Worm (Caenorhabditis elegans) whole organism, L2 larva: ENCODE measurements around the gene dve-1.

Experiments
- C34F6.9 ChIP-seq: fragments of 150-350 bp; optimal IDR thresholded peaks from 2 replicates; lab custom pipeline; 2014; ENCODE audit warnings: missing biosample characterization, missing genetic modification characterization
- F13H6.1 ChIP-seq: sonication (generic microtip); optimal IDR thresholded peaks from 2 replicates; lab custom pipeline; 2016; ENCODE audit warnings: missing genetic modification characterization, missing compliant biosample characterization
- R02D3.7 ChIP-seq: fragments of 150-350 bp; optimal IDR thresholded peaks from 2 replicates; lab custom pipeline; 2014; ENCODE audit warnings: missing biosample characterization, missing genetic modification characterization
- Y55F3AM.14 ChIP-seq: fragments of 200-800 bp; sonication (Bioruptor generic); optimal IDR thresholded peaks from 2 replicates; lab custom pipeline; 2018; ENCODE audit warnings: mild to moderate bottlenecking, missing genetic modification characterization, missing compliant biosample characterization
- ZK546.5 ChIP-seq: sonication (generic microtip); optimal IDR thresholded peaks from 2 replicates; lab custom pipeline; 2017; ENCODE audit warnings: missing biosample characterization, missing genetic modification characterization
- alr-1 ChIP-seq: fragments of 150-350 bp; optimal IDR thresholded peaks from 2 replicates; lab custom pipeline; 2014; ENCODE audit warnings: missing biosample characterization, missing genetic modification characterization
- aly-2 ChIP-seq: fragments of 150-350 bp; optimal IDR thresholded peaks from 2 replicates; lab custom pipeline; 2014; ENCODE audit warnings: missing biosample characterization, missing genetic modification characterization
- ama-1 ChIP-seq: fragments of 150-350 bp; optimal IDR thresholded peaks from 2 replicates; lab custom pipeline; 2018; ENCODE audit warnings: inconsistent platforms
- ceh-16 ChIP-seq: fragments of 150-350 bp; optimal IDR thresholded peaks from 2 replicates; lab custom pipeline; 2014; ENCODE audit warnings: missing biosample characterization, missing genetic modification characterization
- ceh-82 ChIP-seq: fragments of 150-350 bp; optimal IDR thresholded peaks from 2 replicates; lab custom pipeline; 2014; ENCODE audit warnings: missing biosample characterization, missing genetic modification characterization
- crh-2 ChIP-seq: sonication (generic microtip); optimal IDR thresholded peaks from 2 replicates; lab custom pipeline; 2017; ENCODE audit warnings: missing biosample characterization, missing genetic modification characterization
- dmd-4 ChIP-seq: sonication (generic microtip); optimal IDR thresholded peaks from 2 replicates; lab custom pipeline; 2017; ENCODE audit warnings: missing biosample characterization, missing genetic modification characterization
- egl-27 ChIP-seq: sonication (generic microtip); optimal IDR thresholded peaks from 3 replicates; lab custom pipeline; 2017; ENCODE audit warnings: missing biosample characterization, missing genetic modification reagents, missing genetic modification characterization
- elt-1 ChIP-seq: fragments of 150-350 bp; optimal IDR thresholded peaks from 2 replicates; lab custom pipeline; 2014; ENCODE audit warnings: missing biosample characterization, missing genetic modification characterization
- lin-11 ChIP-seq: fragments of 150-350 bp; sonication (generic microtip); optimal IDR thresholded peaks from 2 replicates; lab custom pipeline; 2014; ENCODE audit warnings: missing biosample characterization, missing genetic modification characterization, inconsistent platforms, mixed read lengths
- lin-13 ChIP-seq: fragments of 150-350 bp; optimal IDR thresholded peaks from 2 replicates; lab custom pipeline; 2014; ENCODE audit warnings: missing biosample characterization, missing genetic modification reagents, missing genetic modification characterization
- lin-39 ChIP-seq: fragments of 150-350 bp; optimal IDR thresholded peaks from 2 replicates; lab custom pipeline; 2014; ENCODE audit warnings: missing biosample characterization, missing genetic modification reagents, missing genetic modification characterization
- mab-5 ChIP-seq: fragments of 150-350 bp; optimal IDR thresholded peaks from 2 replicates; lab custom pipeline; 2014; ENCODE audit warnings: missing biosample characterization, missing genetic modification characterization
- mbf-1 ChIP-seq: sonication (generic microtip); optimal IDR thresholded peaks from 2 replicates; lab custom pipeline; 2017; ENCODE audit warnings: missing biosample characterization, missing genetic modification characterization
- mdl-1 ChIP-seq, 2 experiments: fragments of 150-350 bp in 1 of 2; sonication (generic microtip) in 1 of 2; optimal IDR thresholded peaks; 2 replicates each; lab custom pipeline; 2017; ENCODE audit warnings: missing biosample characterization in 2 of 2, missing genetic modification characterization in 2 of 2
- nhr-10 ChIP-seq: sonication (generic microtip); optimal IDR thresholded peaks from 2 replicates; lab custom pipeline; 2017; ENCODE audit warnings: missing biosample characterization, missing genetic modification characterization
- nhr-11 ChIP-seq: fragments of 150-350 bp; optimal IDR thresholded peaks from 2 replicates; lab custom pipeline; 2014; ENCODE audit warnings: missing biosample characterization, missing genetic modification characterization
- nhr-12 ChIP-seq: fragments of 150-350 bp; optimal IDR thresholded peaks from 2 replicates; lab custom pipeline; 2014; ENCODE audit warnings: missing biosample characterization, missing genetic modification characterization
- nhr-129 ChIP-seq: fragments of 150-350 bp; optimal IDR thresholded peaks from 2 replicates; lab custom pipeline; 2014; ENCODE audit warnings: missing biosample characterization, missing genetic modification characterization
- nhr-21 ChIP-seq: fragments of 150-350 bp; optimal IDR thresholded peaks from 2 replicates; lab custom pipeline; 2014; ENCODE audit warnings: missing biosample characterization, missing genetic modification characterization
- nhr-23 ChIP-seq: fragments of 150-350 bp; optimal IDR thresholded peaks from 2 replicates; lab custom pipeline; 2014; ENCODE audit warnings: missing biosample characterization, missing genetic modification reagents, missing genetic modification characterization
- nhr-237 ChIP-seq: fragments of 150-350 bp; optimal IDR thresholded peaks from 2 replicates; lab custom pipeline; 2014; ENCODE audit warnings: missing biosample characterization, missing genetic modification characterization
- nhr-25 ChIP-seq: fragments of 150-350 bp; sonication (generic microtip); optimal IDR thresholded peaks from 3 replicates; lab custom pipeline; 2014; ENCODE audit warnings: missing biosample characterization, missing genetic modification characterization
- nhr-6 ChIP-seq: fragments of 150-350 bp; optimal IDR thresholded peaks from 2 replicates; lab custom pipeline; 2014; ENCODE audit warnings: missing biosample characterization, missing genetic modification characterization
- nhr-77 ChIP-seq: fragments of 150-350 bp; optimal IDR thresholded peaks from 2 replicates; lab custom pipeline; 2014; ENCODE audit warnings: missing biosample characterization, missing genetic modification characterization
- peb-1 ChIP-seq: fragments of 150-350 bp; optimal IDR thresholded peaks from 2 replicates; lab custom pipeline; 2014; ENCODE audit warnings: missing biosample characterization, missing genetic modification characterization
- sem-4 ChIP-seq: fragments of 150-350 bp; optimal IDR thresholded peaks from 2 replicates; lab custom pipeline; 2014; ENCODE audit warnings: missing biosample characterization, missing genetic modification reagents, missing genetic modification characterization
- skn-1 ChIP-seq: sonication (generic microtip); optimal IDR thresholded peaks from 2 replicates; lab custom pipeline; 2017; ENCODE audit warnings: missing biosample characterization, missing genetic modification characterization
- sma-3 ChIP-seq: sonication (generic microtip); optimal IDR thresholded peaks from 2 replicates; lab custom pipeline; 2016; ENCODE audit warnings: missing genetic modification reagents, missing genetic modification characterization, missing compliant biosample characterization
- sma-9 ChIP-seq, 2 experiments: fragments of 150-350 bp in 1 of 2; sonication (generic microtip) in 1 of 2; optimal IDR thresholded peaks; 2 replicates each; lab custom pipeline; 2014 to 2016; ENCODE audit warnings: missing genetic modification characterization in 2 of 2, mild to moderate bottlenecking in 1 of 2, missing biosample characterization in 1 of 2, missing compliant biosample characterization in 1 of 2, missing genetic modification reagents in 1 of 2, moderate library complexity in 1 of 2
- unc-39 ChIP-seq: fragments of 150-350 bp; optimal IDR thresholded peaks from 2 replicates; lab custom pipeline; 2014; ENCODE audit warnings: missing biosample characterization, missing genetic modification characterization
- unc-55 ChIP-seq: fragments of 150-350 bp; sonication (generic microtip); optimal IDR thresholded peaks from 3 replicates; lab custom pipeline; 2014; ENCODE audit warnings: missing biosample characterization, missing genetic modification reagents, missing genetic modification characterization
- unc-62 ChIP-seq: fragments of 150-350 bp; optimal IDR thresholded peaks from 2 replicates; lab custom pipeline; 2014; ENCODE audit warnings: missing biosample characterization, missing genetic modification reagents, missing genetic modification characterization
- zag-1 ChIP-seq: fragments of 150-350 bp; optimal IDR thresholded peaks from 2 replicates; lab custom pipeline; 2014; ENCODE audit warnings: missing biosample characterization, missing genetic modification characterization
- ztf-4 ChIP-seq: fragments of 150-350 bp; optimal IDR thresholded peaks from 2 replicates; lab custom pipeline; 2014; ENCODE audit warnings: missing biosample characterization, missing genetic modification characterization

Gene dve-1

ce11 chrX:397259-397658 is 36.4 kb downstream of the dve-1 start, which contains the start of gene R04A9.6:
Gene R04A9.6 (plus strand): TSS chrX:397559.
- TF ChIP-seq F13H6.1 (no peak), unc-39 (tag; lab: Kevin White, UChicago) (no peak), crh-2 (tag; lab: Kevin White, UChicago) (no peak), skn-1 (tag; lab: Kevin White, UChicago) (no peak), ceh-82 (tag; lab: Kevin White, UChicago) (no peak), ama-1 (no peak), sem-4 (tag; lab: Kevin White, UChicago) (no peak), ztf-4 (no peak)

DNA sequence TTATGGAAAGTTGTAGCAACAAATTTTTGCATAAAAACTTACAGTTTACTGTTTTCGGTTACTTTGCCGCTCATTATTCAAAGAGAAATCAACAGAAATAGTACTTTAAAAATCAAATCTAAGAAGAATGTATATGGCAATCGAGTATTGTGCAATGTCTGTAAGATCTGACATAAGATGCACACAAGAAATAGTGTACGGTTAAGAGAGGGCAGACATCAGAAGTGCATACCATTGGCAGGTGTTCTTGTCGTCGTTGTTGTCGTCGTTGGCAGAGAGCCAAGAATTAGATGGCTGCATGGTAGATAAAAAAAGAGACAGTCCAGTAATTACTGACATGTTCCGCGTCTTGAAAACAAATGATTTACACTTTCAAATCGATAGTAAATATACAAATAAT is 38.9 kb downstream of the dve-1 start, which contains the start of gene R04A9.7:
Gene R04A9.7, minus strand, starts transcription at position 184 of the 400 bp plus-strand sequence.
- TF ChIP-seq nhr-10 (tag; lab: Kevin White, UChicago) (no peak), dmd-4 (tag; lab: Kevin White, UChicago) (no peak), lin-11 (tag; lab: Kevin White, UChicago) (no peak), sem-4 (tag; lab: Kevin White, UChicago) (no peak), sma-9 (GFP tag; optimal IDR thresholded peaks at IDR 0.05; lab: Kevin White, UChicago) (no peak), sma-9 (tag; optimal IDR thresholded peaks at IDR 0.05; lab: Kevin White, UChicago) (no peak)

- no peak for TF ChIP-seq sma-3 (GFP tag; lab: Kevin White, UChicago)
- TF ChIP-seq zag-1 (tag; lab: Kevin White, UChicago) = no peak
- no peak for TF ChIP-seq nhr-23 (tag; lab: Kevin White, UChicago)
- TF ChIP-seq mbf-1 (tag; lab: Kevin White, UChicago) = no peak
- TF ChIP-seq nhr-237 (tag; lab: Kevin White, UChicago) = no peak
- no peak for TF ChIP-seq nhr-10 (tag; lab: Kevin White, UChicago)
- no peak for TF ChIP-seq sem-4 (tag; lab: Kevin White, UChicago)
- no peak for TF ChIP-seq nhr-6
- TF ChIP-seq R02D3.7 (tag; lab: Kevin White, UChicago) = no peak
- no peak for TF ChIP-seq nhr-77 (tag; lab: Kevin White, UChicago)
- no peak for TF ChIP-seq unc-62 (GFP tag; lab: Kevin White, UChicago)
- TF ChIP-seq F13H6.1 = no peak
- no peak for TF ChIP-seq ztf-4
- TF ChIP-seq nhr-25 (tag; lab: Kevin White, UChicago) = no peak
- TF ChIP-seq ceh-16 (tag; lab: Kevin White, UChicago) = no peak
- TF ChIP-seq mdl-1 (tag; optimal IDR thresholded peaks at IDR 0.05; lab: Kevin White, UChicago) = no peak
- TF ChIP-seq nhr-12 = no peak
- no peak for TF ChIP-seq sma-9 (GFP tag; optimal IDR thresholded peaks at IDR 0.05; lab: Kevin White, UChicago)
- TF ChIP-seq sma-9 (tag; optimal IDR thresholded peaks at IDR 0.05; lab: Kevin White, UChicago) = no peak
- TF ChIP-seq unc-39 (tag; lab: Kevin White, UChicago) = no peak
- no peak for TF ChIP-seq lin-13
These were observed 43.1 kb downstream of the dve-1 start, which contains the start of gene R04A9.9 for ce11 chrX:390469-390868. Gene R04A9.9 (minus strand): TSS chrX:390569.

ce11 chrX:389566-389965 is 44.0 kb downstream of the dve-1 start:
- TF ChIP-seq zag-1 (tag; lab: Kevin White, UChicago) = no peak
- no peak for TF ChIP-seq ceh-16 (tag; lab: Kevin White, UChicago)

DNA sequence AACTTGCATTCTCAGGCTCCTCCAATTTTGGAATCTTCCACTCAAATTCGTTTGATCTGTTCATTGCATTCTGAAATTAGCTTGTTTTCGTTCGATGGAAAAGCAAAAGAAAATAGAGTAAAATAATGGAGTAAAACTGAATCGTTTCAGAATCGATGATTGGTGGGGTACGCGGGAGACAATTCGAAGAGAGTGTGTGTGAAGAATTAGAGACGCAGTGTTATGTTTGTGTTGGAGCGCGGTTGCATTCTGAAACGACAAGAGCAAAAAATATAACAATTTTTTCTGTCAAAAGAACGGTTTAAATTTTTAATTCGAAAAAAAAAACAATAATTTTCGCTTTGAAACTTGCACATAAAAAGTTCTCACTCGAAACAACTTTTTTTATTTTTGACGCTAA is 44.9 kb downstream of the dve-1 start, which contains the start of gene ceh-93:
Gene ceh-93, minus strand, starts transcription at position 70 of the 400 bp plus-strand sequence.
- TF ChIP-seq unc-55 (GFP tag; lab: Kevin White, UChicago) (peak; percentile 58), nhr-129 (tag; lab: Kevin White, UChicago) (peak; percentile 36), C34F6.9 (tag; lab: Kevin White, UChicago) (peak; percentile 52), Y55F3AM.14 (GFP tag; lab: Kevin White, UChicago) (no peak)
- TF ChIP-seq, all 48 proteins: peak for 3

DNA sequence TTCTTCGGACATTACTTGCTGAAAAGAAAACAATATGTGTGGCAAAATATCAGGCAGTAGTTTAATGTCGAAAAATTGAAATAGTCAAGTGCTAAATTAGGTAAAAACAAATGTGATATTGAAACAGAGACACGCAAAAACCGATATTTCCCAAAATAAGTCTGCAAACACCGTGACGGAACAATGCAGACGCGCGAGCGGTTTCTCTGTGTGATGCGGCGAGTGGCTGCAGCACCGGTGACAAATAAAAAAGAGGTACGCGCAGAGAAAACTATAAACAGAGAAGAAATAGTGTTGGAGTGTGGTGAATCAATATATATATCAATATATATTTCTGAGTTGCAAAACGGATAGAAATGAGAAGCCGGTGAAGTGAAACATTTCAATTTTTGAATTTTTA is 50.9 kb downstream of the dve-1 start, which contains the start of gene ife-2:
Gene ife-2, minus strand, starts transcription at position 18 of the 400 bp plus-strand sequence.
- TF ChIP-seq nhr-11 (tag; lab: Kevin White, UChicago) = no peak
- no peak for TF ChIP-seq dmd-4 (tag; lab: Kevin White, UChicago)
- no peak for TF ChIP-seq sem-4 (tag; lab: Kevin White, UChicago)
- no peak for TF ChIP-seq elt-1 (tag; lab: Kevin White, UChicago)
- peak; percentile 56 for TF ChIP-seq nhr-21 (tag; lab: Kevin White, UChicago)
- TF ChIP-seq nhr-77 (tag; lab: Kevin White, UChicago) = no peak
- TF ChIP-seq egl-27 (tag; lab: Kevin White, UChicago) = no peak
- peak; percentile 55 for TF ChIP-seq F13H6.1
- TF ChIP-seq unc-39 (tag; lab: Kevin White, UChicago) = no peak
- peak; percentile 61 for TF ChIP-seq unc-55 (GFP tag; lab: Kevin White, UChicago)
- TF ChIP-seq Y55F3AM.14 (GFP tag; lab: Kevin White, UChicago) = no peak
- no peak for TF ChIP-seq mdl-1 (tag; optimal IDR thresholded peaks at IDR 0.05; lab: Kevin White, UChicago)
- no peak for TF ChIP-seq peb-1 (tag; lab: Kevin White, UChicago)
- no peak for TF ChIP-seq ztf-4
- TF ChIP-seq alr-1 (tag; lab: Kevin White, UChicago) = no peak
- no peak for TF ChIP-seq mab-5 (tag; lab: Kevin White, UChicago)
- TF ChIP-seq aly-2 (tag; lab: Kevin White, UChicago) = no peak
- peak; percentile 72 for TF ChIP-seq crh-2 (tag; lab: Kevin White, UChicago)
- TF ChIP-seq sma-3 (GFP tag; lab: Kevin White, UChicago) = peak; percentile 72
- TF ChIP-seq lin-39 (tag; lab: Kevin White, UChicago) = no peak
- TF ChIP-seq nhr-23 (tag; lab: Kevin White, UChicago) = no peak
- no peak for TF ChIP-seq nhr-237 (tag; lab: Kevin White, UChicago)
- TF ChIP-seq C34F6.9 (tag; lab: Kevin White, UChicago) = peak; percentile 80
- no peak for TF ChIP-seq ZK546.5 (tag; lab: Kevin White, UChicago)
- TF ChIP-seq ceh-16 (tag; lab: Kevin White, UChicago) = peak; percentile 6
